Worm (Caenorhabditis elegans): ENCODE results near the gene dhs-6.

The dhs-6 gene

DNA sequence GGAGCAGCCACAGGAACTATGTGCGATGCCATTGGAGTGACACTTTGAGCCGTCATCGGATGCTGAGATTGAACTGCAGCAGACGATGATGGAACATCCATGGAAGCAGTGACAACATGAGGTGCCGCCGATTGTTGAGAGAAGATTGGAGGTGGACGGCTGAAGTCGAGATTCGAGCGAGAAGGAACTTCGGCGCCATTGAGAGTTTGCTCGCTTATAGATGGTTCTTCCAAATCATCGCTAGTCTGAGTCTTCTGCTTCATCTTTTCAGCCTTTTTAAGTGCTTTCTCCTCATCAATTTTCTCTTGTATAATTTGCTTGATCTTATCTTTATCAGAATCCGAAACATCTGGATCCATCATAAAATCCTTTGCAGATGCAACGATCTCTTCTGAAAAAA lies 23.0 kb upstream of the dhs-6 start:
- no peak for TF ChIP-seq ceh-82 (tag; optimal IDR thresholded peaks at IDR 0.05)
- TF ChIP-seq aha-1 (tag): peak; percentile 95
- 0 out of 2 replicates have a peak, but pooled peaks have one; percentile 16 for TF ChIP-seq set-16 (GFP tag; IDR thresholded peaks at IDR 0.05)

ce11 chrII:5640362-5641079 lies 21.4 kb upstream of the dhs-6 start:
- TF ChIP-seq set-16 (GFP tag; IDR thresholded peaks at IDR 0.05): peak; percentile 69; the same call in 1 of the 2 replicates
- TF ChIP-seq lim-7 (GFP tag; IDR thresholded peaks at IDR 0.05): no peak

DNA sequence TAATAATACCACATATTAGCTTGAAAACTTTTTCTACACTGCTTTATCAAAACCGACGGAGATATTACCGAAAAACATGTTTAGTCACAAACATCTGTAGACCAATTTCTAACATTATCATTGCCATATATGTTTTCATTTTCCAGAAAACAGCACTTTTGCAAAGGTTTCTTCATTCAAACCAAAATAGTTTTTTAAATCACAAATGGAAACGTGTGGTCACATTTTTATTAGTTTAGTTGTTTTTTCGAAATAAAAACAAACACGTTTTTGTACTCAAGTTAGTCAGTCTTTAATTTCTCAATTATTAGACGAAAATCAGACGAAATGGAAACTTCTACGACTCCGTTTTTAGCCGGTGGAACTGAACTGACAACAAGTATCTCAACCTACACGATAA lies 18.9 kb upstream of the dhs-6 start, which contains the start of gene F59E12.3:
Gene F59E12.3, plus strand, starts transcription at position 301 of the 400 bp plus-strand sequence.
- TF ChIP-seq mdt-29 (GFP tag; IDR thresholded peaks at IDR 0.05) (no peak), F26F4.8 (GFP tag; conservative IDR thresholded peaks at IDR 0.05) (no peak), hlh-11 (tag; optimal IDR thresholded peaks at IDR 0.05) (no peak), dpl-1 (GFP tag; optimal IDR thresholded peaks at IDR 0.05) (no peak), dmd-8 (GFP tag; IDR thresholded peaks at IDR 0.05) (no peak), skn-1 (tag; optimal IDR thresholded peaks at IDR 0.05) (no peak), vab-7 (GFP tag; IDR thresholded peaks at IDR 0.05) (no peak), nhr-77 (tag; optimal IDR thresholded peaks at IDR 0.05) (no peak), lsy-2 (tag; optimal IDR thresholded peaks at IDR 0.05) (no peak), madf-9 (GFP tag; conservative IDR thresholded peaks at IDR 0.05) (no peak), lin-1 (GFP tag; IDR thresholded peaks at IDR 0.05) (no peak), daf-19 (GFP tag; conservative IDR thresholded peaks at IDR 0.05) (no peak), saeg-2 (GFP tag; IDR thresholded peaks at IDR 0.05) (no peak), ceh-28 (tag; optimal IDR thresholded peaks at IDR 0.05) (no peak)

DNA sequence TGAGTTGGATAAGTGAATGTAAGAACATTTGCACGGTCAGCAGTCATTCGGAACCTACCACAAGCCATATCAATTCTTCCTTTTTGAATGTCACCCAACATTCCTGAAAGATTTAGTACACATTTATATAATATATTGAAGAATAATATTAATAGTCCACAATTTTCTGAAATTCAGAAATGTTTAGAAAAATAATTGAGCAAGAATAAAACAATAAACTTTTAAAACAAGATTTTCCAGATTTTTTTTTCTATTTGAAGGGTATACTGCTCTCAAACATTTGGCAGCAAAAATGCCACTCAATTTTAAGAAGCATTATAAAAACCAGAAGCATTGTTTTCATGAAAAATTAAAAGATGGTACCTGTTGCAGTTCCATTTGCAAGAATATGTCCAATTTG lies 17.7 kb upstream of the dhs-6 start, which contains the start of gene F59E12.8:
Gene F59E12.8, minus strand, starts transcription at position 101 of the 400 bp plus-strand sequence.
- TF ChIP-seq arid-1 (GFP tag; conservative IDR thresholded peaks at IDR 0.05) (no peak), rbr-2 (tag; optimal IDR thresholded peaks at IDR 0.05) (no peak), ceh-44 (GFP tag; IDR thresholded peaks at IDR 0.05) (no peak), hlh-30 (tag; optimal IDR thresholded peaks at IDR 0.05; ENCODE audit: insufficient read depth) (no peak), zip-11 (GFP tag; IDR thresholded peaks at IDR 0.05) (no peak), nhr-42 (GFP tag; IDR thresholded peaks at IDR 0.05) (no peak), F10B5.3 (tag; optimal IDR thresholded peaks at IDR 0.05) (no peak), zag-1 (tag; optimal IDR thresholded peaks at IDR 0.05) (no peak)

DNA sequence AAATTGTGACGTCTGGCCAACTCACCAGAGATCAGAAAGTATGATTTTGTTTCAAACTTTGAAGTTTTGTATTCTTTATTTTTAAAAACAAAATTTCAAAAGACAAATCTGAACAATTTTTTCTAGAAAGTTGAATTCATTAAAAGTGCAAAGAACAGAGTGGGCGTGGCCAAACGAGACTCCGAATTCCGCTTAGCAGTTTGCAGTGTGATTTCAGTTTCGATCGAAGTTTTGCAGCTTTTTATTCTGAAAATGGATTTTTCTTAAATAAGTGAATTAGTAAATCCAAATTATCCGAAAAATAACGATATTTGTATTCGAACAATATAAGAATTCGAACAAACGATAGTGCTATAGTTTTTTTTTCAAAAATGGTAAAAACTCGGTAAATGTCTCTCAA lies 14.3 kb upstream of the dhs-6 start:
- TF ChIP-seq lsy-2 (tag; optimal IDR thresholded peaks at IDR 0.05) (no peak), snpc-4 (tag; optimal IDR thresholded peaks at IDR 0.05) (no peak), lir-3 (tag; optimal IDR thresholded peaks at IDR 0.05) (no peak), nhr-25 (tag; optimal IDR thresholded peaks at IDR 0.05; ENCODE audit: borderline replicate concordance, insufficient read depth) (no peak), ceh-20 (GFP tag; IDR thresholded peaks at IDR 0.05) (no peak), egl-27 (tag; optimal IDR thresholded peaks at IDR 0.05) (no peak), dve-1 (tag; optimal IDR thresholded peaks at IDR 0.05; ENCODE audit: insufficient read depth) (no peak), madf-9 (GFP tag; conservative IDR thresholded peaks at IDR 0.05) (no peak), dmd-9 (GFP tag; IDR thresholded peaks at IDR 0.05) (no peak), tra-1 (GFP tag; IDR thresholded peaks at IDR 0.05) (no peak), Y75B8A.6 (GFP tag; IDR thresholded peaks at IDR 0.05) (no peak), F10B5.3 (tag; optimal IDR thresholded peaks at IDR 0.05) (no peak), ZK546.5 (tag; optimal IDR thresholded peaks at IDR 0.05) (no peak), egl-43 (GFP tag; IDR thresholded peaks at IDR 0.05) (no peak), spr-3 (GFP tag; optimal IDR thresholded peaks at IDR 0.05) (peak; percentile 96), nhr-102 (tag; optimal IDR thresholded peaks at IDR 0.05) (no peak), sdz-12 (GFP tag; optimal IDR thresholded peaks at IDR 0.05) (no peak), unc-130 (GFP tag; optimal IDR thresholded peaks at IDR 0.05) (no peak), mdl-1 (tag; optimal IDR thresholded peaks at IDR 0.05) (no peak), daf-16 (GFP tag; optimal IDR thresholded peaks at IDR 0.05) (no peak), daf-16 (tag; optimal IDR thresholded peaks at IDR 0.05) (no peak), arid-1 (GFP tag; conservative IDR thresholded peaks at IDR 0.05) (no peak), aha-1 (tag) (peak; percentile 87)
